Fruit fly (Drosophila melanogaster) whole organism, embryonic: Measurements from ENCODE around the gene Rack1.

Experiments used
- Atf-2 ChIP-seq: fragments of 200-800 bp; sonication (Bioruptor generic); optimal IDR thresholded peaks from 2 replicates; lab custom pipeline; 2016; ENCODE audit warnings: missing biosample characterization, missing genetic modification characterization
- Blimp-1 ChIP-seq: fragments of 200-800 bp; sonication (Bioruptor generic); optimal IDR thresholded peaks from 3 replicates; lab custom pipeline; 2018; ENCODE audit warnings: missing biosample characterization, missing genetic modification characterization, mild to moderate bottlenecking, moderate library complexity, missing genetic modification reagents
- CG12219 ChIP-seq: fragments of 200-800 bp; sonication (Bioruptor generic); optimal IDR thresholded peaks from 3 replicates; lab custom pipeline; 2018; ENCODE audit warnings: missing biosample characterization, mild to moderate bottlenecking, missing genetic modification characterization
- CG13296 ChIP-seq: fragments of 200-800 bp; sonication (Bioruptor generic); optimal IDR thresholded peaks from 3 replicates; lab custom pipeline; 2018; ENCODE audit warnings: missing biosample characterization, mild to moderate bottlenecking, missing genetic modification characterization
- CG17612 ChIP-seq: fragments of 200-800 bp; sonication (Bioruptor generic); IDR thresholded peaks from 2 replicates; pipeline ENCODE4 v1.3.6; 2022; ENCODE audit warnings: missing biosample characterization, missing genetic modification characterization
- CG17802 ChIP-seq: fragments of 200-800 bp; sonication (Bioruptor generic); optimal IDR thresholded peaks from 2 replicates; lab custom pipeline; 2018; ENCODE audit warnings: missing biosample characterization, mild to moderate bottlenecking, missing genetic modification characterization, moderate library complexity
- CG17912 ChIP-seq: fragments of 200-800 bp; sonication (Bioruptor generic); optimal IDR thresholded peaks from 2 replicates; lab custom pipeline; 2018; ENCODE audit warnings: missing biosample characterization, mild to moderate bottlenecking, missing genetic modification characterization
- CG1832 ChIP-seq: fragments of 200-800 bp; sonication (Bioruptor generic); optimal IDR thresholded peaks from 2 replicates; lab custom pipeline; 2017; ENCODE audit warnings: missing biosample characterization, mild to moderate bottlenecking, missing genetic modification characterization, inconsistent platforms
- CG2678 ChIP-seq: fragments of 200-800 bp; sonication (Bioruptor generic); optimal IDR thresholded peaks from 3 replicates; lab custom pipeline; 2019; ENCODE audit warnings: missing biosample characterization, mild to moderate bottlenecking, missing genetic modification characterization, moderate library complexity
- CG32772 ChIP-seq: fragments of 200-800 bp; sonication (Bioruptor generic); IDR thresholded peaks from 2 replicates; pipeline ENCODE4 v1.3.6; 2022; ENCODE audit warnings: missing biosample characterization, missing genetic modification characterization
- CG3281 ChIP-seq: fragments of 200-800 bp; sonication (Bioruptor generic); optimal IDR thresholded peaks from 3 replicates; lab custom pipeline; 2017; ENCODE audit warnings: missing biosample characterization, mild to moderate bottlenecking, missing genetic modification characterization
- CG3726 ChIP-seq: fragments of 200-800 bp; sonication (Bioruptor generic); IDR thresholded peaks from 3 replicates; pipeline ENCODE4, ENCODE4 v1.3.6; 2022; ENCODE audit warnings: missing biosample characterization, missing genetic modification characterization
- CG3995 ChIP-seq: fragments of 200-800 bp; sonication (Bioruptor generic); optimal IDR thresholded peaks from 3 replicates; lab custom pipeline; 2016; ENCODE audit warnings: missing biosample characterization, missing genetic modification characterization
- CG4282 ChIP-seq: fragments of 200-800 bp; sonication (Bioruptor generic); optimal IDR thresholded peaks from 2 replicates; lab custom pipeline; 2016; ENCODE audit warnings: missing biosample characterization, missing genetic modification characterization
- CG4360 ChIP-seq: fragments of 200-800 bp; sonication (Bioruptor generic); IDR thresholded peaks from 2 replicates; pipeline ENCODE4 v1.3.6; 2022; ENCODE audit warnings: missing biosample characterization, missing genetic modification characterization
- CG4707 ChIP-seq: fragments of 200-800 bp; sonication (Bioruptor generic); optimal IDR thresholded peaks from 2 replicates; lab custom pipeline; 2018; ENCODE audit warnings: missing biosample characterization, mild to moderate bottlenecking, missing genetic modification characterization, moderate library complexity
- CG6765 ChIP-seq: fragments of 200-800 bp; sonication (Bioruptor generic); optimal IDR thresholded peaks from 3 replicates; lab custom pipeline; 2017; ENCODE audit warnings: missing biosample characterization, mild to moderate bottlenecking, missing genetic modification characterization
- CG7839 ChIP-seq: fragments of 200-800 bp; sonication (Bioruptor generic); optimal IDR thresholded peaks from 3 replicates; lab custom pipeline; 2018; ENCODE audit warnings: missing biosample characterization, mild to moderate bottlenecking, missing genetic modification characterization, moderate library complexity
- CG8478 ChIP-seq: fragments of >200 bp; optimal IDR thresholded peaks from 2 replicates; lab custom pipeline; 2018
- Eip74EF ChIP-seq, 2 experiments: fragments of 200-800 bp in 1 of 2; fragments of >200 bp in 1 of 2; sonication (Bioruptor generic) in 1 of 2; optimal IDR thresholded peaks; 2 replicates each; lab custom pipeline; 2017 to 2019; ENCODE audit warnings: missing biosample characterization in 2 of 2, missing genetic modification characterization in 2 of 2, mild to moderate bottlenecking in 1 of 2, moderate library complexity in 1 of 2
- H2.0 ChIP-seq: fragments of 200-800 bp; sonication (Bioruptor generic); IDR thresholded peaks from 2 replicates; pipeline ENCODE4 v1.3.6; 2022; ENCODE audit warnings: missing biosample characterization, missing genetic modification characterization
- Hand ChIP-seq: fragments of 200-800 bp; sonication (Bioruptor generic); optimal IDR thresholded peaks from 2 replicates; lab custom pipeline; 2017; ENCODE audit warnings: mild to moderate bottlenecking, missing biosample characterization, missing genetic modification reagents, missing genetic modification characterization
- Hr78 ChIP-seq, 2 experiments: fragments of 200-800 bp in 1 of 2; fragments of >200 bp in 1 of 2; sonication (Bioruptor generic) in 1 of 2; optimal IDR thresholded peaks; 2 replicates each; lab custom pipeline; 2017 to 2019; ENCODE audit warnings: missing biosample characterization in 2 of 2, missing genetic modification characterization in 2 of 2, mild to moderate bottlenecking in 1 of 2, moderate library complexity in 1 of 2
- MBD-R2 ChIP-seq: fragments of 200-800 bp; sonication (Bioruptor generic); IDR thresholded peaks from 2 replicates; pipeline ENCODE4 v1.3.6; 2022; ENCODE audit warnings: missing biosample characterization, missing genetic modification characterization
- Med ChIP-seq: fragments of 200-800 bp; sonication (Bioruptor generic); peaks from one replicate; lab custom pipeline; 2016; ENCODE audit warnings: missing biosample characterization, missing genetic modification characterization, mild to moderate bottlenecking, inconsistent platforms, moderate library complexity
- Mrtf ChIP-seq: fragments of 200-800 bp; sonication (Bioruptor generic); IDR thresholded peaks from 3 replicates; pipeline ENCODE4 v1.3.6; 2022; ENCODE audit warnings: missing biosample characterization, missing genetic modification characterization
- Opbp ChIP-seq: fragments of 200-800 bp; sonication (Bioruptor generic); IDR thresholded peaks from 3 replicates; pipeline ENCODE4 v1.3.6; 2022; ENCODE audit warnings: missing biosample characterization, missing genetic modification characterization; ENCODE audit not compliant: partially characterized antibody
- Pdp1 ChIP-seq, 2 experiments: fragments of 200-800 bp; sonication (Bioruptor generic); optimal IDR thresholded peaks; 3 replicates each; lab custom pipeline; 2016; ENCODE audit warnings: missing biosample characterization in 2 of 2, missing genetic modification characterization in 2 of 2, mild to moderate bottlenecking in 1 of 2, moderate library complexity in 1 of 2
- Ptx1 ChIP-seq: fragments of 200-800 bp; sonication (Bioruptor generic); IDR thresholded peaks from 2 replicates; pipeline ENCODE4 v1.3.6; 2022; ENCODE audit warnings: missing biosample characterization, missing genetic modification characterization
- Tbp ChIP-seq: fragments of >200 bp; optimal IDR thresholded peaks from 2 replicates; lab custom pipeline; 2018; ENCODE audit warnings: missing biosample characterization, missing genetic modification characterization
- Xbp1 ChIP-seq: fragments of 200-800 bp; sonication (Bioruptor generic); optimal IDR thresholded peaks from 3 replicates; lab custom pipeline; 2016; ENCODE audit warnings: missing biosample characterization, mild to moderate bottlenecking, missing genetic modification characterization
- br ChIP-seq: fragments of >200 bp; optimal IDR thresholded peaks from 2 replicates; lab custom pipeline; 2017
- caup ChIP-seq: fragments of 200-800 bp; sonication (Bioruptor generic); optimal IDR thresholded peaks from 3 replicates; lab custom pipeline; 2017; ENCODE audit warnings: missing biosample characterization, mild to moderate bottlenecking, missing genetic modification characterization, moderate library complexity; ENCODE audit not compliant: severe bottlenecking
- crc ChIP-seq: fragments of 200-800 bp; sonication (Bioruptor generic); optimal IDR thresholded peaks from 2 replicates; lab custom pipeline; 2016; ENCODE audit warnings: missing biosample characterization, missing genetic modification characterization
- exex ChIP-seq: fragments of 200-800 bp; sonication (Bioruptor generic); optimal IDR thresholded peaks from 4 replicates; lab custom pipeline; 2018; ENCODE audit warnings: missing biosample characterization, mild to moderate bottlenecking, missing genetic modification characterization, moderate library complexity
- fd64A ChIP-seq: fragments of 200-800 bp; sonication (Bioruptor generic); optimal IDR thresholded peaks from 3 replicates; lab custom pipeline; 2018; ENCODE audit warnings: missing biosample characterization, mild to moderate bottlenecking, missing genetic modification characterization
- h ChIP-seq: fragments of >200 bp; optimal IDR thresholded peaks from 2 replicates; lab custom pipeline; 2017
- hb ChIP-seq: fragments of 200-800 bp; sonication (Bioruptor generic); IDR thresholded peaks from 3 replicates; pipeline ENCODE4 v1.3.6; 2022; ENCODE audit warnings: missing biosample characterization, missing genetic modification characterization; ENCODE audit not compliant: partially characterized antibody
- kay ChIP-seq: fragments of 200-800 bp; sonication (Bioruptor generic); optimal IDR thresholded peaks from 2 replicates; lab custom pipeline; 2016; ENCODE audit warnings: missing biosample characterization, missing genetic modification characterization
- mirr ChIP-seq: fragments of 200-800 bp; sonication (Bioruptor generic); optimal IDR thresholded peaks from 3 replicates; lab custom pipeline; 2018; ENCODE audit warnings: missing biosample characterization, mild to moderate bottlenecking, missing genetic modification characterization
- nau ChIP-seq: fragments of 200-800 bp; sonication (Bioruptor generic); optimal IDR thresholded peaks from 3 replicates; lab custom pipeline; 2017; ENCODE audit warnings: missing biosample characterization, mild to moderate bottlenecking, missing genetic modification characterization, missing genetic modification reagents
- nom ChIP-seq: fragments of 200-800 bp; sonication (Bioruptor generic); optimal IDR thresholded peaks from 2 replicates; lab custom pipeline; 2017; ENCODE audit warnings: missing biosample characterization, missing genetic modification characterization, mild to moderate bottlenecking, moderate library complexity, missing genetic modification reagents
- peb ChIP-seq: fragments of 200-800 bp; sonication (Bioruptor generic); IDR thresholded peaks from 2 replicates; pipeline ENCODE4 v1.3.6; 2022; ENCODE audit warnings: missing biosample characterization, missing genetic modification characterization
- sd ChIP-seq: fragments of 200-800 bp; sonication (Bioruptor generic); optimal IDR thresholded peaks from 3 replicates; lab custom pipeline; 2018; ENCODE audit warnings: missing biosample characterization, mild to moderate bottlenecking, missing genetic modification characterization, moderate library complexity
- sens-2 ChIP-seq: fragments of 200-800 bp; sonication (Bioruptor generic); IDR thresholded peaks from 2 replicates; pipeline ENCODE4 v1.3.6; 2022; ENCODE audit warnings: missing biosample characterization, missing genetic modification characterization
- shn ChIP-seq: fragments of 200-800 bp; sonication (Bioruptor generic); optimal IDR thresholded peaks from 3 replicates; lab custom pipeline; 2016; ENCODE audit warnings: missing biosample characterization, missing genetic modification characterization
- zf30C ChIP-seq: fragments of 200-800 bp; sonication (Bioruptor generic); optimal IDR thresholded peaks from 3 replicates; lab custom pipeline; 2018; ENCODE audit warnings: missing biosample characterization, mild to moderate bottlenecking, missing genetic modification characterization

Rack1 gene

DNA sequence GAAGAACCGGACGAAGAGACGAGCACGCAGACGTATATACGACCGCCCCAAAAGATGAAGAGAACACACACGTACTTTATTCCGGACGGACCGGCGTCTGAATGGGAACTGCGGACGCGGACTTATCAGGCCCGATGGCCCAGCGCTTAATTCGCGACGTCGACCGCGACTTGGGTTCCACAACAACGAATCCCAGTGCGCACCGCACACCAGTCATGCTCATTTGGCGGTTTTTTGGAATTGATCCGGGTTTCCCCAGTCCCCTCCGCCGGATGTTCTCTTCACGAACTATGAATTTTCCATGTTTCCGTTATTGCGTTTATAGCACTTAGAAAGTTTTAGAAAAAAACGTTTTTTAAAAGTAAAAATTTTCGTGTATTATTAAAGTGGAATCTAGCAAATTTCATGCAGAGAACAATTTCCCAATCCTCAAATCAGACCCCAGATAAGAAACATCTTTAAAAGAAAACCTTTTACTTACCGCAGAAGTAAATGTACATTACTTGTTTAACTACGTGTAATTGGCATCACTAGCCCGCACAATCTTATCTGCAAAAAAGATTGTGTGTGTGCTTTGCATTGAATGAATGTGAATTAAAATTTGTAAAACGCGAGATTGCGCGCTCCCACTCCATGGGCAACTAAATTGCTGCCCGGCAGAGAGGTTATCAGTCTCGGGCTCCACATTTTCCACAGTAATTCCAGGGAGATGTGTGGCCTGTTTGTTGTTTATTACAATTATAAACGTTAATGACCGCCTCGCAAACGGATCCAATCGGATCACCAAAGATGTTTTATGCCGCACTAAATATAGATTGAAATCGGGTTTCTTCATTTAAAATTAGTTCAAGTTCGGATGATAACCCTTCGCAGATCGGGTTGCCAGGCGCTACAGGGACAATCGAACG, 36.4 kb downstream of the Rack1 start, which contains the start of gene CG7149 (continued):
- peak in 1 of 2 experiments; percentile 23 for TF ChIP-seq Pdp1 (GFP tag; optimal IDR thresholded peaks at IDR 0.05; lab: Kevin White, UChicago)
- TF ChIP-seq MBD-R2 = 0 out of 2 replicates have a peak, but pooled peaks have one; percentile 8
- no peak for TF ChIP-seq CG17912
- TF ChIP-seq Atf-2 (GFP tag; lab: Kevin White, UChicago) = peak; percentile 16
- peak; percentile 91 for TF ChIP-seq exex (tag; lab: Kevin White, UChicago)
- peak; percentile 8 for TF ChIP-seq CG7839 (tag; lab: Kevin White, UChicago)
- no peak for TF ChIP-seq CG12219
- no peak for TF ChIP-seq Blimp-1 (GFP tag; lab: Kevin White, UChicago)

DNA sequence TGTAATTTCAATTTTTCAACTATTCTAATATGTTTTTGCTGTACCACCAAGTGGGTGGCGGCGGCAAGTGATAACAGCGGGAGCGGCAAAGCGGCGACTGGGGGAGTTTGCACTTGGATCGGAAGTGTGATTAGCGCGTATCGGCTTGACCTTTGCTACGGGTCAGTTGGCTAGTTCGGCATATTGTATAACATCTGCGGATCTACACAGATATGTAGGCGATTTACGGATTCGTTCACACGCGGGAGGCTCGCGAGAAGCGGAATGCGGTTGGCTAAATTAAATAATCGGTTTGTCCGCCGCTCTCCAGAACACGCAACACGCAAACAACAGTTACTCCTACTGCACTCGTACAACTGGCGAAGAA, 37.1 kb downstream of the Rack1 start:
- TF ChIP-seq CG6765 (GFP tag; lab: Kevin White, UChicago) (no peak), CG17802 (tag; lab: Kevin White, UChicago) (no peak), kay (no peak), Hr78 (GFP tag; optimal IDR thresholded peaks at IDR 0.05; lab: Kevin White, UChicago) (peak in 1 of 2 experiments; percentile 74), crc (GFP tag; lab: Kevin White, UChicago) (no peak), Ptx1 (GFP tag; lab: Robert Waterston, UW) (no peak), CG4707 (GFP tag; lab: Kevin White, UChicago) (no peak), h (no peak), zf30C (GFP tag; lab: Kevin White, UChicago) (no peak), caup (GFP tag; lab: Kevin White, UChicago) (no peak), Pdp1 (GFP tag; optimal IDR thresholded peaks at IDR 0.05; lab: Kevin White, UChicago) (peak in 1 of 2 experiments; percentile 87), H2.0 (GFP tag; lab: Robert Waterston, UW) (no peak), Opbp (0 out of 3 replicates have a peak, but pooled peaks have one; percentile 37), CG3995 (no peak), Xbp1 (GFP tag; lab: Kevin White, UChicago) (no peak), Tbp (GFP tag; lab: Kevin White, UChicago) (no peak), Hand (GFP tag; lab: Kevin White, UChicago) (no peak), CG17612 (GFP tag; lab: Robert Waterston, UW) (no peak), sd (tag; lab: Kevin White, UChicago) (peak; percentile 19), shn (GFP tag; lab: Kevin White, UChicago) (no peak), CG4282 (GFP tag; lab: Kevin White, UChicago) (no peak), hb (GFP tag; lab: Robert Waterston, UW) (no peak), CG3281 (GFP tag; lab: Kevin White, UChicago) (no peak), exex (tag; lab: Kevin White, UChicago) (no peak), sens-2 (GFP tag; lab: Robert Waterston, UW) (no peak)

DNA sequence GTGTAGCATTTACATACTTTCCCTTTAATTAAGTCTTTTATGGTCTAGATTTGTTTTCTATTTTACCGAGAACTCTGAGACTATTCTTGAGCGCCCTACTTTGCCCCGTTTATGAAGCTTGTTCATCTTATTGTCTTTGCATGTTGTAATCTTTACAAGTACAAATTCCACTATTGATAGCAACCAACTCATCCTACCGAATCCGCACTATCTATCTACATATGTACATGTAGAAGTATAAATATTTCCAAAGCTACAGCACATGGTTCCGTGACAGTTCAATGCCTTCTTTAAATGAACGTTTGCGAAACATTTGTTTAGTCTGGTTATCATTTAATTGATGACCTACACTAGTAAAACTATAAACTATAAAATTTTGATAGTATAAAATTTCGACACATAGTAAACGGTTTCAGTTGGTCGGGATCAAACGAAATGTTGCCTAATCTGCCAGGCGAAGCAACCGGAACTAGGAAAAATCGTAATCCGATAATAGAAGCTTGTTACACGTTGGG, 38.1 kb downstream of the Rack1 start:
- TF ChIP-seq peb (GFP tag; lab: Robert Waterston, UW) (no peak), Med (GFP tag; lab: Kevin White, UChicago) (peak; percentile 7), fd64A (GFP tag; lab: Kevin White, UChicago) (peak; percentile 16), Mrtf (GFP tag; lab: Robert Waterston, UW) (no peak), mirr (peak; percentile 82), CG1832 (GFP tag; lab: Kevin White, UChicago) (no peak), CG13296 (peak; percentile 27), nom (peak; percentile 55), CG2678 (no peak), br (no peak), Eip74EF (GFP tag; optimal IDR thresholded peaks at IDR 0.05; lab: Kevin White, UChicago) (peak in 1 of 2 experiments; percentile 54), nau (peak; percentile 26), CG8478 (lab: Kevin White, UChicago) (no peak), CG32772 (GFP tag; lab: Robert Waterston, UW) (no peak), CG3726 (GFP tag; lab: Robert Waterston, UW) (no peak), CG4360 (GFP tag; lab: Robert Waterston, UW) (no peak), MBD-R2 (no peak)
